Fruit fly (Drosophila melanogaster): Measurements from ENCODE around the gene HP1D3csd.
A peak's percentile ranks its signal among the peaks of the same experiment; 100 is the strongest.

The HP1D3csd gene

dm6 chrX:19174092-19174491 is 15.9 kb upstream of the HP1D3csd start (continued):
- TF ChIP-seq Bteb2 (GFP tag; optimal IDR thresholded peaks at IDR 0.05) = no peak
- TF ChIP-seq lilli (GFP tag; optimal IDR thresholded peaks at IDR 0.05) = peak; percentile 12
- TF ChIP-seq nmo (GFP tag; optimal IDR thresholded peaks at IDR 0.05) = peak; percentile 24
- TF ChIP-seq PHDP (tag; optimal IDR thresholded peaks at IDR 0.05) = peak; percentile 34
- 0 out of 2 replicates have a peak, but pooled peaks have one; percentile 17 for TF ChIP-seq CG14014 (GFP tag; IDR thresholded peaks at IDR 0.05)
- TF ChIP-seq Hey (tag; optimal IDR thresholded peaks at IDR 0.05) = no peak
- no peak for TF ChIP-seq sc (optimal IDR thresholded peaks at IDR 0.05)
- TF ChIP-seq sc (GFP tag; optimal IDR thresholded peaks at IDR 0.05) = no peak
- TF ChIP-seq rib (GFP tag; IDR thresholded peaks at IDR 0.05) = no peak
- 0 out of 2 replicates have a peak, but pooled peaks have one; percentile 19 for TF ChIP-seq slbo (GFP tag; IDR thresholded peaks at IDR 0.05)
- peak; percentile 76 for TF ChIP-seq D19B (GFP tag; optimal IDR thresholded peaks at IDR 0.05)
- peak; percentile 48 for TF ChIP-seq row (GFP tag; IDR thresholded peaks at IDR 0.05)
- no peak for TF ChIP-seq Camta (GFP tag; optimal IDR thresholded peaks at IDR 0.05)
- no peak for TF ChIP-seq vvl (GFP tag; IDR thresholded peaks at IDR 0.05)
- no peak for TF ChIP-seq bab2 (GFP tag; optimal IDR thresholded peaks at IDR 0.05)
- no peak for TF ChIP-seq CG14441 (GFP tag; IDR thresholded peaks at IDR 0.05)
- no peak for TF ChIP-seq vfl (GFP tag; optimal IDR thresholded peaks at IDR 0.05)
- peak; percentile 4 for TF ChIP-seq CG9817 (tag; optimal IDR thresholded peaks at IDR 0.05)
- 0 out of 2 replicates have a peak, but pooled peaks have one; percentile 13 for TF ChIP-seq al (GFP tag; IDR thresholded peaks at IDR 0.05)

dm6 chrX:19174850-19175571 is 15.0 kb upstream of the HP1D3csd start, which contains the start of gene CG33939:
Gene CG33939, minus strand, starts transcription at chrX:19174900.
- TF ChIP-seq CG13894 (tag; optimal IDR thresholded peaks at IDR 0.05) (peak; percentile 92), CG32772 (GFP tag; IDR thresholded peaks at IDR 0.05) (no peak), ftz-f1 (GFP tag; optimal IDR thresholded peaks at IDR 0.05) (peak; percentile 9), CG8359 (GFP tag; optimal IDR thresholded peaks at IDR 0.05; ENCODE audit: borderline replicate concordance) (peak; percentile 99), CG32532 (GFP tag; IDR thresholded peaks at IDR 0.05) (peak; percentile 24; the same call in 1 of the 2 replicates), Deaf1 (tag; optimal IDR thresholded peaks at IDR 0.05) (peak; percentile 77), Trl (optimal IDR thresholded peaks at IDR 0.05) (peak in 1 of 2 experiments; percentile 1), Trl (GFP tag; optimal IDR thresholded peaks at IDR 0.05) (no peak), Tbp (GFP tag; optimal IDR thresholded peaks at IDR 0.05) (peak; percentile 65), B-H2 (GFP tag; optimal IDR thresholded peaks at IDR 0.05) (no peak), nom (GFP tag; optimal IDR thresholded peaks at IDR 0.05) (peak; percentile 22), CG15601 (tag; optimal IDR thresholded peaks at IDR 0.05) (no peak), Dll (GFP tag; IDR thresholded peaks at IDR 0.05; ENCODE audit: partially characterized antibody) (0 out of 4 replicates have a peak, but pooled peaks have one; percentile 14), MBD-R2 (GFP tag; IDR thresholded peaks at IDR 0.05) (no peak), CG13287 (GFP tag; IDR thresholded peaks at IDR 0.05; ENCODE audit: partially characterized antibody) (peak; percentile 8; the same call in 1 of the 2 replicates), chinmo (GFP tag; IDR thresholded peaks at IDR 0.05; ENCODE audit: partially characterized antibody) (0 out of 4 replicates have a peak, but pooled peaks have one; percentile 73)

dm6 chrX:19179696-19180255 is 10.2 kb upstream of the HP1D3csd start, which contains the start of the genes CG7556 and CG7453:
Gene CG7556, minus strand, starts transcription at chrX:19179830.
Gene CG7453, plus strand, starts transcription at chrX:19180173.
- TF ChIP-seq so (GFP tag; IDR thresholded peaks at IDR 0.05) (0 out of 3 replicates have a peak, but pooled peaks have one; percentile 29), CG1529 (GFP tag; optimal IDR thresholded peaks at IDR 0.05) (peak; percentile 53), gt (GFP tag; IDR thresholded peaks at IDR 0.05) (no peak), CG1647 (GFP tag; optimal IDR thresholded peaks at IDR 0.05) (peak; percentile 48), Adf1 (GFP tag; IDR thresholded peaks at IDR 0.05) (peak; percentile 38), inv (GFP tag; IDR thresholded peaks at IDR 0.05; ENCODE audit: partially characterized antibody) (no peak), CG4707 (GFP tag; optimal IDR thresholded peaks at IDR 0.05) (no peak), sens (GFP tag) (peak; percentile 96), dmrt11E (tag; optimal IDR thresholded peaks at IDR 0.05) (peak; percentile 73), CG10366 (GFP tag; IDR thresholded peaks at IDR 0.05) (peak; percentile 51), Ets97D (GFP tag; optimal IDR thresholded peaks at IDR 0.05) (peak; percentile 61), Fer1 (GFP tag; optimal IDR thresholded peaks at IDR 0.05) (peak; percentile 71), p53 (GFP tag; optimal IDR thresholded peaks at IDR 0.05) (peak; percentile 60), Lpt (GFP tag; optimal IDR thresholded peaks at IDR 0.05) (no peak), Gsc (GFP tag; IDR thresholded peaks at IDR 0.05) (no peak)
